Worm (Caenorhabditis elegans) whole organism, young adult: ENCODE data around the gene C17H11.4.

ENCODE experiments used
- C17E4.6 ChIP-seq: fragments of 200-800 bp; sonication (Bioruptor generic); IDR thresholded peaks from 2 replicates; pipeline ENCODE4 v1.3.6; 2022; ENCODE audit warnings: missing genetic modification reagents, missing genetic modification characterization, missing compliant biosample characterization
- F22D6.2 ChIP-seq: sonication (generic microtip); optimal IDR thresholded peaks from 2 replicates; lab custom pipeline; 2016; ENCODE audit warnings: mild to moderate bottlenecking, missing genetic modification characterization, missing compliant biosample characterization
- F57C9.4 ChIP-seq: sonication (generic microtip); optimal IDR thresholded peaks from 2 replicates; lab custom pipeline; 2017; ENCODE audit warnings: mild to moderate bottlenecking, missing genetic modification characterization, missing compliant biosample characterization
- K12H6.12 ChIP-seq: fragments of 200-800 bp; sonication (Bioruptor generic); optimal IDR thresholded peaks from 2 replicates; lab custom pipeline; 2018; ENCODE audit warnings: mild to moderate bottlenecking, missing genetic modification characterization, missing compliant biosample characterization
- Y56A3A.18 ChIP-seq: fragments of 200-800 bp; sonication (Bioruptor generic); IDR thresholded peaks from 2 replicates; pipeline ENCODE4 v1.3.6; 2022; ENCODE audit warnings: missing genetic modification reagents, missing genetic modification characterization, missing compliant biosample characterization
- Y95B8A.8 ChIP-seq: fragments of 200-800 bp; sonication (Bioruptor generic); IDR thresholded peaks from 2 replicates; pipeline ENCODE4 v1.3.6; 2022; ENCODE audit warnings: missing genetic modification reagents, missing genetic modification characterization, missing compliant biosample characterization
- ama-1 ChIP-seq, 3 experiments: fragments of 150-350 bp in 1 of 3; sonication (generic microtip) in 2 of 3; optimal IDR thresholded peaks; 2 replicates each; lab custom pipeline; 2014 to 2018; ENCODE audit warnings: missing biosample characterization in 2 of 3, missing genetic modification characterization in 2 of 3, missing genetic modification reagents in 2 of 3
- aptf-3 ChIP-seq: fragments of 200-800 bp; sonication (Bioruptor generic); IDR thresholded peaks from 2 replicates; pipeline ENCODE4 v1.3.6; 2022; ENCODE audit warnings: missing genetic modification characterization, missing compliant biosample characterization
- atf-7 ChIP-seq: sonication (generic microtip); optimal IDR thresholded peaks from 2 replicates; lab custom pipeline; 2017; ENCODE audit warnings: mild to moderate bottlenecking, missing genetic modification characterization, missing compliant biosample characterization
- cebp-2 ChIP-seq: fragments of 200-800 bp; sonication (Bioruptor generic); IDR thresholded peaks from 2 replicates; pipeline ENCODE4 v1.3.6; 2022; ENCODE audit warnings: missing genetic modification characterization, missing compliant biosample characterization
- ceh-27 ChIP-seq: fragments of 200-800 bp; sonication (Bioruptor generic); optimal IDR thresholded peaks from 2 replicates; lab custom pipeline; 2018; ENCODE audit warnings: mild to moderate bottlenecking, missing genetic modification characterization, moderate library complexity, missing compliant biosample characterization
- ceh-40 ChIP-seq: fragments of 200-800 bp; sonication (Bioruptor generic); IDR thresholded peaks from 2 replicates; pipeline ENCODE4 v1.3.6; 2022; ENCODE audit warnings: missing genetic modification characterization, missing compliant biosample characterization
- die-1 ChIP-seq: sonication (generic microtip); optimal IDR thresholded peaks from 2 replicates; lab custom pipeline; 2016; ENCODE audit warnings: missing genotype, mild to moderate bottlenecking, missing genetic modification characterization, missing compliant biosample characterization
- egl-44 ChIP-seq: fragments of 200-800 bp; sonication (Bioruptor generic); IDR thresholded peaks from 2 replicates; pipeline ENCODE4 v1.3.6; 2022; ENCODE audit warnings: missing genetic modification reagents, missing genetic modification characterization, missing compliant biosample characterization
- egrh-3 ChIP-seq: fragments of 200-800 bp; sonication (Bioruptor generic); IDR thresholded peaks from 2 replicates; pipeline ENCODE4 v1.3.6; 2022; ENCODE audit warnings: missing genetic modification reagents, missing genetic modification characterization, missing compliant biosample characterization
- ekl-4 ChIP-seq: fragments of 200-800 bp; sonication (Bioruptor generic); IDR thresholded peaks from 2 replicates; pipeline ENCODE4 v1.3.6; 2022; ENCODE audit warnings: missing genetic modification reagents, missing genetic modification characterization, missing compliant biosample characterization
- him-1 ChIP-seq: sonication (generic microtip); optimal IDR thresholded peaks from 2 replicates; lab custom pipeline; 2016; ENCODE audit warnings: missing genotype, missing genetic modification reagents, missing genetic modification characterization, missing compliant biosample characterization
- hmg-1.2 ChIP-seq: fragments of 200-800 bp; sonication (Bioruptor generic); IDR thresholded peaks from 2 replicates; pipeline ENCODE4 v1.3.6; 2022; ENCODE audit warnings: missing genetic modification reagents, missing genetic modification characterization, missing compliant biosample characterization
- hmg-20 ChIP-seq: fragments of 200-800 bp; sonication (Bioruptor generic); IDR thresholded peaks from 2 replicates; pipeline ENCODE4 v1.3.6; 2022; ENCODE audit warnings: missing genetic modification reagents, missing genetic modification characterization, missing compliant biosample characterization
- hsf-1 ChIP-seq: fragments of 200-800 bp; sonication (Bioruptor generic); IDR thresholded peaks from 2 replicates; pipeline ENCODE4 v1.3.6; 2022; ENCODE audit warnings: missing genetic modification reagents, missing genetic modification characterization, missing compliant biosample characterization
- let-526 ChIP-seq: fragments of 200-800 bp; sonication (Bioruptor generic); IDR thresholded peaks from 2 replicates; pipeline ENCODE4 v1.3.6; 2022; ENCODE audit warnings: missing genetic modification reagents, missing genetic modification characterization, missing compliant biosample characterization
- lin-26 ChIP-seq: fragments of 200-800 bp; sonication (Bioruptor generic); IDR thresholded peaks from 2 replicates; pipeline ENCODE4 v1.3.6; 2022; ENCODE audit warnings: missing genetic modification reagents, missing genetic modification characterization, missing compliant biosample characterization
- lin-35 ChIP-seq, 3 experiments: fragments of 150-350 bp in 2 of 3; sonication (generic microtip) in 1 of 3; optimal IDR thresholded peaks; 2 replicates each; lab custom pipeline; 2014 to 2018; ENCODE audit warnings: missing biosample characterization in 3 of 3, missing genetic modification characterization in 3 of 3, missing genetic modification reagents in 3 of 3
- madf-10 ChIP-seq: sonication (generic microtip); optimal IDR thresholded peaks from 2 replicates; lab custom pipeline; 2016; ENCODE audit warnings: mild to moderate bottlenecking, missing genetic modification characterization, missing compliant biosample characterization
- madf-3 ChIP-seq: fragments of 200-800 bp; sonication (Bioruptor generic); IDR thresholded peaks from 2 replicates; pipeline ENCODE4 v1.3.6; 2022; ENCODE audit warnings: missing genetic modification reagents, missing genetic modification characterization, missing compliant biosample characterization
- mcd-1 ChIP-seq: fragments of 200-800 bp; sonication (Bioruptor generic); IDR thresholded peaks from 2 replicates; pipeline ENCODE4 v1.3.6; 2022; ENCODE audit warnings: missing genetic modification reagents, missing genetic modification characterization, missing compliant biosample characterization
- mes-4 ChIP-seq: sonication (generic microtip); optimal IDR thresholded peaks from 2 replicates; lab custom pipeline; 2016; ENCODE audit warnings: missing genotype, missing genetic modification characterization, missing compliant biosample characterization
- nfya-1 ChIP-seq: sonication (generic microtip); optimal IDR thresholded peaks from 2 replicates; lab custom pipeline; 2017; ENCODE audit warnings: antibody characterized with exemption, missing compliant biosample characterization, missing genetic modification characterization, borderline replicate concordance; ENCODE audit not compliant: insufficient read depth
- nfyb-1 ChIP-seq: fragments of 200-800 bp; sonication (Bioruptor generic); IDR thresholded peaks from 2 replicates; pipeline ENCODE4 v1.3.6; 2022; ENCODE audit warnings: missing genetic modification reagents, missing genetic modification characterization, missing compliant biosample characterization
- pbrm-1 ChIP-seq: fragments of 200-800 bp; sonication (Bioruptor generic); IDR thresholded peaks from 2 replicates; pipeline ENCODE4 v1.3.6; 2022; ENCODE audit warnings: missing genetic modification reagents, missing genetic modification characterization, missing compliant biosample characterization
- repo-1 ChIP-seq: sonication (generic microtip); optimal IDR thresholded peaks from 2 replicates; lab custom pipeline; 2017; ENCODE audit warnings: mild to moderate bottlenecking, missing genetic modification characterization, missing compliant biosample characterization
- rpc-1 ChIP-seq, 2 experiments: fragments of 150-350 bp in 1 of 2; sonication (generic microtip) in 1 of 2; optimal IDR thresholded peaks; 2 replicates each; lab custom pipeline; 2014 to 2018; ENCODE audit warnings: missing biosample characterization in 1 of 2, missing genetic modification characterization in 1 of 2, missing genetic modification reagents in 1 of 2, missing genotype in 1 of 2
- sdz-38 ChIP-seq: sonication (generic microtip); optimal IDR thresholded peaks from 2 replicates; lab custom pipeline; 2016; ENCODE audit warnings: missing genotype, missing genetic modification characterization, missing compliant biosample characterization
- snpc-1.3 ChIP-seq: sonication (generic microtip); optimal IDR thresholded peaks from 2 replicates; lab custom pipeline; 2017; ENCODE audit warnings: missing genetic modification characterization, mild to moderate bottlenecking, missing compliant biosample characterization, antibody characterized with exemption, moderate library complexity, missing genotype, missing genetic modification reagents; ENCODE audit not compliant: insufficient read depth
- snpc-3.4 ChIP-seq: sonication (generic microtip); optimal IDR thresholded peaks from 2 replicates; lab custom pipeline; 2017; ENCODE audit warnings: missing genetic modification characterization, mild to moderate bottlenecking, missing compliant biosample characterization, antibody characterized with exemption, moderate library complexity, missing genotype, missing genetic modification reagents
- tbp1 ChIP-seq: fragments of 200-800 bp; sonication (Bioruptor generic); optimal IDR thresholded peaks from 2 replicates; lab custom pipeline; 2018; ENCODE audit warnings: mild to moderate bottlenecking, missing genetic modification characterization, missing compliant biosample characterization
- zfh-2 ChIP-seq: fragments of 200-800 bp; sonication (Bioruptor generic); conservative IDR thresholded peaks from 2 replicates; pipeline ENCODE4 v1.3.6; 2022; ENCODE audit warnings: missing genetic modification reagents, missing genetic modification characterization, missing compliant biosample characterization
- zim-3 ChIP-seq: sonication (generic microtip); optimal IDR thresholded peaks from 2 replicates; lab custom pipeline; 2017; ENCODE audit warnings: mild to moderate bottlenecking, missing genetic modification characterization, moderate library complexity, missing compliant biosample characterization
- ztf-28 ChIP-seq: fragments of 200-800 bp; sonication (Bioruptor generic); IDR thresholded peaks from 2 replicates; pipeline ENCODE4 v1.3.6; 2022; ENCODE audit warnings: missing genetic modification reagents, missing genetic modification characterization, missing compliant biosample characterization

Gene C17H11.4

ce11 chrX:8155969-8156368 lies 25.5 kb downstream of the C17H11.4 start:
- TF ChIP-seq snpc-1.3 (tag; lab: Kevin White, UChicago) (no peak), let-526 (GFP tag; lab: Robert Waterston, UW) (peak; percentile 60; the same call in 1 of the 2 replicates), lin-26 (peak; percentile 81), F22D6.2 (no peak), pbrm-1 (GFP tag; lab: Robert Waterston, UW) (peak; percentile 7; the same call in 1 of the 2 replicates), sdz-38 (no peak), Y56A3A.18 (GFP tag; lab: Robert Waterston, UW) (no peak), ceh-27 (GFP tag; lab: Kevin White, UChicago) (peak; percentile 11), die-1 (tag; lab: Kevin White, UChicago) (no peak), snpc-3.4 (peak; percentile 31), tbp1 (GFP tag; lab: Kevin White, UChicago) (peak; percentile 88), Y95B8A.8 (GFP tag; lab: Robert Waterston, UW) (no peak), hmg-1.2 (GFP tag; lab: Robert Waterston, UW) (peak; percentile 69), mcd-1 (GFP tag; lab: Robert Waterston, UW) (no peak; the same call in 1 of the 2 replicates), madf-10 (no peak), ztf-28 (GFP tag; lab: Robert Waterston, UW) (0 out of 2 replicates have a peak, but pooled peaks have one; percentile 66), egrh-3 (peak; percentile 28; the same call in 1 of the 2 replicates), ekl-4 (GFP tag; lab: Robert Waterston, UW) (peak; percentile 67; the same call in 1 of the 2 replicates), repo-1 (tag; lab: Kevin White, UChicago) (peak; percentile 6), hsf-1 (no peak), C17E4.6 (no peak), rpc-1 (optimal IDR thresholded peaks at IDR 0.05; lab: Kevin White, UChicago) (peak; percentile 21), rpc-1 (tag; optimal IDR thresholded peaks at IDR 0.05; lab: Kevin White, UChicago) (peak; percentile 31), egl-44 (GFP tag; lab: Robert Waterston, UW) (no peak), atf-7 (tag; lab: Kevin White, UChicago) (no peak), ama-1 (optimal IDR thresholded peaks at IDR 0.05; lab: Kevin White, UChicago) (no peak), ama-1 (GFP tag; optimal IDR thresholded peaks at IDR 0.05; lab: Kevin White, UChicago) (peak in 1 of 2 experiments; percentile 56), ceh-40 (GFP tag; lab: Robert Waterston, UW) (peak; percentile 66; the same call in 1 of the 2 replicates), cebp-2 (GFP tag; lab: Robert Waterston, UW) (0 out of 2 replicates have a peak, but pooled peaks have one; percentile 63), nfyb-1 (GFP tag; lab: Robert Waterston, UW) (peak; percentile 65), F57C9.4 (no peak), him-1 (tag; lab: Kevin White, UChicago) (no peak), aptf-3 (GFP tag; lab: Robert Waterston, UW) (no peak), hmg-20 (GFP tag; lab: Robert Waterston, UW) (0 out of 2 replicates have a peak, but pooled peaks have one; percentile 44), nfya-1 (tag; lab: Kevin White, UChicago) (no peak), mes-4 (tag; lab: Kevin White, UChicago) (no peak), zim-3 (tag; lab: Kevin White, UChicago) (no peak), zfh-2 (GFP tag; lab: Robert Waterston, UW) (peak; percentile 36; the same call in 1 of the 2 replicates), lin-35 (GFP tag; optimal IDR thresholded peaks at IDR 0.05; lab: Kevin White, UChicago) (peak in 1 of 3 experiments; percentile 35), madf-3 (GFP tag; lab: Robert Waterston, UW) (0 out of 2 replicates have a peak, but pooled peaks have one; percentile 39), K12H6.12 (tag; lab: Kevin White, UChicago) (peak; percentile 32)
- TF ChIP-seq, all 124 proteins: peak for 21
